Worm (Caenorhabditis elegans) whole organism, late embryonic: ENCODE measurements around the gene ZC21.6.

Source experiments
- elt-2 ChIP-seq: sonication (generic microtip); optimal IDR thresholded peaks from 2 replicates; lab custom pipeline; 2016; ENCODE audit warnings: missing genetic modification reagents, missing genetic modification characterization, missing compliant biosample characterization
- eyg-1 ChIP-seq: sonication (generic microtip); optimal IDR thresholded peaks from 2 replicates; lab custom pipeline; 2016; ENCODE audit warnings: missing genotype, missing genetic modification characterization, missing compliant biosample characterization
- unc-3 ChIP-seq, 2 experiments: fragments of 200-800 bp in 1 of 2; sonication (Bioruptor generic) in 1 of 2; sonication (generic microtip) in 1 of 2; conservative IDR thresholded peaks in 1 of 2; optimal IDR thresholded peaks in 1 of 2; 2 replicates each; pipeline versions ENCODE4 v1.3.6 to Lab custom; 2016 to 2022; ENCODE audit warnings: missing compliant biosample characterization in 2 of 2, missing genetic modification characterization in 2 of 2, missing genetic modification reagents in 1 of 2

DNA sequence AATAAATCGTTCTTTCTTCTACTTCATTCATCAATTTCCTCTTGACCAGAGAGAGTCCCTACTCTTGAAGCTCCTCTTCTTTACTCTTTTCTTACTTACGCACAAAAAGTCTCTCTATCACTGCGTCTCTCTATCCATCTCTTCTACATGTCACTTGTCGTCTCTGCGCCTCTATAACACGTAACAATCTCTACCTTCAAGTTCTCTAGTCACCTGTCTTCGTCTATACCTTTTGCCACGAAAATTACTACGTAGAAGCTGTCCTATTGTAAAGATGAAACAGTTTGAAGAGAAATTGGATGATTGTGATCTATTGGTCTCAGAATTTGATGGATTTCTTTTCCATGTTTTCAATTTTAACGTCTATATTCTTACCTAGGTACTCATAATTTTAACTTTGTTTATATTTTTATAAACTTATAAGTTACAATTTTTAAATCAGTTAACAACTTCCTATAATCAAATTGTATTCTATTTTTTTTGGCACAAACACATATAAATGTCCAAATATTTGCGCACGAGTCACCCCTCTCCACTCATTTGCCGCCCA is 11.5 kb upstream of the ZC21.6 start, which contains the start of gene C02D5.2:
- no peak for TF ChIP-seq elt-2 (tag; lab: Kevin White, UChicago)
- no peak for TF ChIP-seq eyg-1 (tag; lab: Kevin White, UChicago)
- TF ChIP-seq unc-3 (GFP tag; conservative IDR thresholded peaks at IDR 0.05; lab: Robert Waterston, UW), result no peak
- no peak for TF ChIP-seq unc-3 (tag; optimal IDR thresholded peaks at IDR 0.05; lab: Kevin White, UChicago)
